Worm (Caenorhabditis elegans) whole organism, dauer: ENCODE results near the gene snr-4.

Experiments
- unc-62 ChIP-seq: sonication (generic microtip); optimal IDR thresholded peaks from 2 replicates; lab custom pipeline; 2017; ENCODE audit warnings: missing biosample characterization, missing genetic modification reagents, missing genetic modification characterization

snr-4 gene

ce11 chrV:11929046-11929590 lies 50.4 kb downstream of the snr-4 start, which contains the start of gene F58H1.2:
Gene F58H1.2 (plus strand): TSS chrV:11929096.
- no peak for TF ChIP-seq unc-62 (GFP tag; lab: Kevin White, UChicago)
